Worm (Caenorhabditis elegans): ENCODE results near the gene ops-1.

ce11 chrIV:6282143-6282542, 2.0 kb downstream of the ops-1 start, which contains the start of gene srv-32:
- TF ChIP-seq ama-1 (optimal IDR thresholded peaks at IDR 0.05) (no peak), tbx-37 (GFP tag; conservative IDR thresholded peaks at IDR 0.05) (no peak), flt-1 (GFP tag; IDR thresholded peaks at IDR 0.05) (no peak), ceh-36 (tag; optimal IDR thresholded peaks at IDR 0.05) (no peak)
